Fruit fly (Drosophila melanogaster): ENCODE data around the gene flw.

flw gene

dm6 chrX:10386183-10386582 lies 423 bp downstream of the flw start:
- TF ChIP-seq kay (GFP tag; ENCODE audit: borderline replicate concordance), result peak; percentile 70
- TF ChIP-seq cnc (optimal IDR thresholded peaks at IDR 0.05), result no peak
- no peak for TF ChIP-seq pad (GFP tag; optimal IDR thresholded peaks at IDR 0.05)
- no peak for TF ChIP-seq ovo (GFP tag; optimal IDR thresholded peaks at IDR 0.05)

- TF ChIP-seq CG33017 (tag; optimal IDR thresholded peaks at IDR 0.05), result no peak
- TF ChIP-seq kay (GFP tag; ENCODE audit: borderline replicate concordance), result peak; percentile 7
Observed at dm6 chrX:10386810-10387340, 1.1 kb downstream of the flw start.

dm6 chrX:10387672-10388071 lies 1.9 kb downstream of the flw start:
- TF ChIP-seq cic (GFP tag; optimal IDR thresholded peaks at IDR 0.05) (no peak), bab1 (GFP tag; optimal IDR thresholded peaks at IDR 0.05) (peak; percentile 2), cnc (optimal IDR thresholded peaks at IDR 0.05) (no peak), CG14711 (tag; optimal IDR thresholded peaks at IDR 0.05) (peak; percentile 20), CG7101 (tag; optimal IDR thresholded peaks at IDR 0.05) (peak; percentile 13)

- TF ChIP-seq CG1620 (GFP tag; optimal IDR thresholded peaks at IDR 0.05), result no peak
- TF ChIP-seq cnc (optimal IDR thresholded peaks at IDR 0.05), result no peak
- no peak for TF ChIP-seq CG7045 (GFP tag; optimal IDR thresholded peaks at IDR 0.05)
- no peak for TF ChIP-seq toe (GFP tag; optimal IDR thresholded peaks at IDR 0.05)
- no peak for TF ChIP-seq Clk (GFP tag; optimal IDR thresholded peaks at IDR 0.05)
- no peak for TF ChIP-seq Mnt (GFP tag; optimal IDR thresholded peaks at IDR 0.05)
- no peak for TF ChIP-seq CG7101 (tag; optimal IDR thresholded peaks at IDR 0.05)
- no peak for TF ChIP-seq bab1 (GFP tag; optimal IDR thresholded peaks at IDR 0.05)
- no peak for TF ChIP-seq CG14711 (tag; optimal IDR thresholded peaks at IDR 0.05)
- no peak for TF ChIP-seq tj (GFP tag; optimal IDR thresholded peaks at IDR 0.05)
Observed at dm6 chrX:10396832-10397231, 11.1 kb downstream of the flw start.

- TF ChIP-seq kay (GFP tag; ENCODE audit: borderline replicate concordance) (peak; percentile 67), Crg-1 (GFP tag; optimal IDR thresholded peaks at IDR 0.05) (no peak), CG14711 (tag; optimal IDR thresholded peaks at IDR 0.05) (no peak)
Observed at dm6 chrX:10397514-10398133, 11.9 kb downstream of the flw start.

- no peak for TF ChIP-seq ovo (GFP tag; optimal IDR thresholded peaks at IDR 0.05)
- TF ChIP-seq Crg-1 (GFP tag; optimal IDR thresholded peaks at IDR 0.05), result no peak
- TF ChIP-seq Hr96 (GFP tag; optimal IDR thresholded peaks at IDR 0.05), result no peak
- TF ChIP-seq cnc (optimal IDR thresholded peaks at IDR 0.05), result no peak
- no peak for TF ChIP-seq CG33017 (tag; optimal IDR thresholded peaks at IDR 0.05)
- TF ChIP-seq CG14711 (tag; optimal IDR thresholded peaks at IDR 0.05), result no peak
- no peak for TF ChIP-seq CG11617 (GFP tag; optimal IDR thresholded peaks at IDR 0.05)
- no peak for TF ChIP-seq cic (GFP tag; optimal IDR thresholded peaks at IDR 0.05)
- TF ChIP-seq kay (GFP tag; ENCODE audit: borderline replicate concordance), result no peak
- TF ChIP-seq Mnt (GFP tag; optimal IDR thresholded peaks at IDR 0.05), result no peak
- TF ChIP-seq toe (GFP tag; optimal IDR thresholded peaks at IDR 0.05), result no peak
- no peak for TF ChIP-seq pad (GFP tag; optimal IDR thresholded peaks at IDR 0.05)
- no peak for TF ChIP-seq CG12768 (GFP tag; optimal IDR thresholded peaks at IDR 0.05)
- no peak for TF ChIP-seq CG5204 (GFP tag; optimal IDR thresholded peaks at IDR 0.05)
- no peak for TF ChIP-seq CG7045 (GFP tag; optimal IDR thresholded peaks at IDR 0.05)
- no peak for TF ChIP-seq tj (GFP tag; optimal IDR thresholded peaks at IDR 0.05)
Observed at dm6 chrX:10398959-10399358, 13.2 kb downstream of the flw start.

- no peak for TF ChIP-seq CG33017 (tag; optimal IDR thresholded peaks at IDR 0.05)
- TF ChIP-seq kay (GFP tag; ENCODE audit: borderline replicate concordance), result no peak
- TF ChIP-seq cnc (optimal IDR thresholded peaks at IDR 0.05), result no peak
- TF ChIP-seq Crg-1 (GFP tag; optimal IDR thresholded peaks at IDR 0.05), result no peak
- TF ChIP-seq CG14711 (tag; optimal IDR thresholded peaks at IDR 0.05), result no peak
- TF ChIP-seq CG1620 (GFP tag; optimal IDR thresholded peaks at IDR 0.05), result no peak
- TF ChIP-seq pad (GFP tag; optimal IDR thresholded peaks at IDR 0.05), result no peak
- no peak for TF ChIP-seq tj (GFP tag; optimal IDR thresholded peaks at IDR 0.05)
- no peak for TF ChIP-seq cic (GFP tag; optimal IDR thresholded peaks at IDR 0.05)
Observed at dm6 chrX:10417129-10417528, 31.4 kb downstream of the flw start, which contains the start of gene RabX2. Gene RabX2 (plus strand): TSS chrX:10417429.

- no peak for TF ChIP-seq ovo (GFP tag; optimal IDR thresholded peaks at IDR 0.05)
- TF ChIP-seq kay (GFP tag; ENCODE audit: borderline replicate concordance), result no peak
Observed at dm6 chrX:10432712-10433111, 47.0 kb downstream of the flw start, which contains the start of gene CG12640. Gene CG12640 (minus strand): TSS chrX:10432812.

Data from whole organism, adult.